Worm (Caenorhabditis elegans) whole organism, late embryonic: ENCODE data around the gene C25F9.5.

Source experiments
- K02D7.2 ChIP-seq: sonication (generic microtip); optimal IDR thresholded peaks from 2 replicates; lab custom pipeline; 2017; ENCODE audit warnings: mild to moderate bottlenecking, missing genetic modification characterization, missing compliant biosample characterization
- K09A11.1 ChIP-seq: sonication (generic microtip); optimal IDR thresholded peaks from 2 replicates; lab custom pipeline; 2017; ENCODE audit warnings: antibody characterized with exemption, mild to moderate bottlenecking, missing genetic modification characterization, missing compliant biosample characterization; ENCODE audit not compliant: insufficient read depth
- ama-1 ChIP-seq: fragments of 150-350 bp; optimal IDR thresholded peaks from 2 replicates; lab custom pipeline; 2014
- ceh-31 ChIP-seq: sonication (generic microtip); optimal IDR thresholded peaks from 2 replicates; lab custom pipeline; 2016; ENCODE audit warnings: missing genetic modification characterization, missing compliant biosample characterization
- dmd-4 ChIP-seq: sonication (generic microtip); optimal IDR thresholded peaks from 2 replicates; lab custom pipeline; 2016; ENCODE audit warnings: borderline replicate concordance, missing genetic modification characterization, missing compliant biosample characterization
- gmeb-2 ChIP-seq: sonication (generic microtip); optimal IDR thresholded peaks from 2 replicates; lab custom pipeline; 2016; ENCODE audit warnings: missing genetic modification characterization, inconsistent platforms, missing compliant biosample characterization
- lin-11 ChIP-seq: fragments of 200-800 bp; sonication (Bioruptor generic); optimal IDR thresholded peaks from 2 replicates; lab custom pipeline; 2018; ENCODE audit warnings: mild to moderate bottlenecking, missing genetic modification characterization, missing compliant biosample characterization
- pha-4 ChIP-seq: fragments of 150-350 bp; optimal IDR thresholded peaks from 2 replicates; lab custom pipeline; 2018; ENCODE audit warnings: missing biosample characterization, missing genetic modification reagents, missing genetic modification characterization
- pqm-1 ChIP-seq: sonication (generic microtip); optimal IDR thresholded peaks from 2 replicates; lab custom pipeline; 2016; ENCODE audit warnings: missing genetic modification characterization, missing compliant biosample characterization
- rnt-1 ChIP-seq: sonication (generic microtip); optimal IDR thresholded peaks from 2 replicates; lab custom pipeline; 2016; ENCODE audit warnings: missing genetic modification characterization, missing compliant biosample characterization
- sox-2 ChIP-seq: fragments of 200-800 bp; sonication (Bioruptor generic); IDR thresholded peaks from 2 replicates; pipeline ENCODE4 v1.3.6; 2022; ENCODE audit warnings: missing genetic modification reagents, missing genetic modification characterization, missing compliant biosample characterization
- unc-3 ChIP-seq, 2 experiments: fragments of 200-800 bp in 1 of 2; sonication (Bioruptor generic) in 1 of 2; sonication (generic microtip) in 1 of 2; conservative IDR thresholded peaks in 1 of 2; optimal IDR thresholded peaks in 1 of 2; 2 replicates each; pipeline versions ENCODE4 v1.3.6 to Lab custom; 2016 to 2022; ENCODE audit warnings: missing compliant biosample characterization in 2 of 2, missing genetic modification characterization in 2 of 2, missing genetic modification reagents in 1 of 2

ce11 chrV:19436307-19436706 lies 25.6 kb upstream of the C25F9.5 start, which contains the start of gene C25F9.14:
- no peak for TF ChIP-seq lin-11 (tag; lab: Kevin White, UChicago)
- no peak for TF ChIP-seq ceh-31 (tag; lab: Kevin White, UChicago)
- TF ChIP-seq gmeb-2 (tag; lab: Kevin White, UChicago) = no peak
- TF ChIP-seq pqm-1 = no peak
- TF ChIP-seq rnt-1 (tag; lab: Kevin White, UChicago) = no peak
- no peak for TF ChIP-seq ama-1 (lab: Kevin White, UChicago)
- TF ChIP-seq unc-3 (GFP tag; conservative IDR thresholded peaks at IDR 0.05; lab: Robert Waterston, UW) = no peak
- no peak for TF ChIP-seq unc-3 (tag; optimal IDR thresholded peaks at IDR 0.05; lab: Kevin White, UChicago)
- no peak for TF ChIP-seq K09A11.1 (tag; lab: Kevin White, UChicago)
- TF ChIP-seq sox-2 = no peak
- no peak for TF ChIP-seq pha-4
- no peak for TF ChIP-seq K02D7.2 (tag; lab: Kevin White, UChicago)
- TF ChIP-seq dmd-4 (tag; lab: Kevin White, UChicago) = no peak
